Worm (Caenorhabditis elegans): ENCODE data around the gene lys-7.

lys-7 gene

DNA sequence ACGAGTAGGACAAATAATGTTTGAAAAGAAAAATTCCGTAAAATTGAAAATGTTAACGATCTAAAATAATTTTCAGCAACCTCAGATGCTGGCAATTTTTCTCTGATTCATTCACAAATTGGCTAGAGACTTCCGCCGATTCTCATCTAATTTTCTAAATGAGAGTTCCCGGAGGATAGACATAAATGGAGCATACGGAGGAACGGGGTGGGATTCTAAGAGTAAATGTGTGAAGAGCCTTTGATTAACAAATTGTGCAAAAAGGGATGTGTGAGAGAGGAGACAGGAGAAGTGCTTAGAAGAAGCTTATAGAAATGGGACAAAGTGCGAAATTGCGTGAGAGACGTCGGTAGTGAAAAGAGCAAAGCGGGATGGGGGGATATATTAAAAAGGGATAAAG is 30.8 kb downstream of the lys-7 start:
- no peak for TF ChIP-seq ceh-16 (tag; optimal IDR thresholded peaks at IDR 0.05)
- TF ChIP-seq egl-27 (tag; optimal IDR thresholded peaks at IDR 0.05): no peak
- no peak for TF ChIP-seq unc-62 (GFP tag; optimal IDR thresholded peaks at IDR 0.05)
- no peak for TF ChIP-seq mab-5 (tag; optimal IDR thresholded peaks at IDR 0.05)
- TF ChIP-seq fos-1 (tag; optimal IDR thresholded peaks at IDR 0.05): no peak
- no peak for TF ChIP-seq aly-2 (tag; optimal IDR thresholded peaks at IDR 0.05)
- no peak for TF ChIP-seq nhr-25 (tag; optimal IDR thresholded peaks at IDR 0.05)
- no peak for TF ChIP-seq snpc-4 (tag; optimal IDR thresholded peaks at IDR 0.05)
- TF ChIP-seq ceh-82 (tag; optimal IDR thresholded peaks at IDR 0.05): no peak
- no peak for TF ChIP-seq lsy-2 (tag; optimal IDR thresholded peaks at IDR 0.05)
- TF ChIP-seq ztf-1 (GFP tag; conservative IDR thresholded peaks at IDR 0.05): no peak
- no peak for TF ChIP-seq sma-9 (GFP tag; optimal IDR thresholded peaks at IDR 0.05)
- no peak for TF ChIP-seq sma-9 (tag; optimal IDR thresholded peaks at IDR 0.05)
- no peak for TF ChIP-seq C34F6.9 (tag; optimal IDR thresholded peaks at IDR 0.05)
- TF ChIP-seq ztf-11 (tag; optimal IDR thresholded peaks at IDR 0.05): no peak
- TF ChIP-seq mbf-1 (tag; optimal IDR thresholded peaks at IDR 0.05): no peak
- no peak for TF ChIP-seq lin-13 (GFP tag; optimal IDR thresholded peaks at IDR 0.05)
- no peak for TF ChIP-seq nhr-11 (tag; optimal IDR thresholded peaks at IDR 0.05)
- no peak for TF ChIP-seq unc-39 (tag; optimal IDR thresholded peaks at IDR 0.05)
- TF ChIP-seq sma-3 (GFP tag; optimal IDR thresholded peaks at IDR 0.05): no peak

DNA sequence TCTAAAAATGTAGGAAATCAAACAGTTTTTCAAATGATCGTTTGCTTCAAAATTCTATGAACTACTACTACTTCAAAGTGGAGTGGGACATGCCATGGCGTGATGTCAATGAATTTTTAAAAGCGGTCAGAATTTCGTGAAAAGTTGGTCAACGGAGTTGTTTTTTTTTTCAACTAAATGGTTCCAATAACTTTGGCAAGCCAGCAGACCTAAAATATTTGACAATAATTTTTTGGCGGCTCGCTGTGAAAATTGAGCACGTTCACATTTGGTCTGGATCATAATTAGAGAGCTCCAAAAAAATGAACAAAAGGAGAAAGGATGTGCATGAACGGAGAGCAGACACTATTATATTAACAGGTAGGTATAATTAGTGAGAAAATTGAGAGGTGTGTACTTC is 32.0 kb downstream of the lys-7 start:
- TF ChIP-seq unc-62 (GFP tag; optimal IDR thresholded peaks at IDR 0.05): no peak
- no peak for TF ChIP-seq snpc-4 (tag; optimal IDR thresholded peaks at IDR 0.05)
- TF ChIP-seq blmp-1 (tag; optimal IDR thresholded peaks at IDR 0.05; ENCODE audit: insufficient read depth): no peak
- TF ChIP-seq gmeb-1 (tag; optimal IDR thresholded peaks at IDR 0.05): no peak
- TF ChIP-seq nhr-11 (tag; optimal IDR thresholded peaks at IDR 0.05): no peak
- TF ChIP-seq lin-13 (GFP tag; optimal IDR thresholded peaks at IDR 0.05): no peak

DNA sequence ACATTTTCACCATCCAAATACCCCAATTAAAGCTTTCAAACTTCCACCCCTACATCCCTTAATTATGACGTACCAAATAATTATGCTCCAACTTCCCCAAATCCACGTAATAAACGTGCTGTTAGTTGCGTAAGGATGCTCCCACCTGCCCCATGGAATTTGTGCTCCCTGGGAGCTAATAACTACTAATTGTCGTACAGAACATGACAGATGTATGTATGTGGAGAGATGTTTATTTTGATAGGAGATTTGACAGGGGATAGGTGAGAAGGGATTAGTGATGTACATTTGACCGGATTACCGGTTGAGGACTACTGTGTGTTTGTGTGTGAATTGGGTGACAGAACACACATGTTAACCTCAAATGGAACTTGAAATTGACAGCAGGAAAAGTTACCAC is 32.6 kb downstream of the lys-7 start:
- TF ChIP-seq snpc-4 (tag; optimal IDR thresholded peaks at IDR 0.05) (no peak), lsy-2 (tag; optimal IDR thresholded peaks at IDR 0.05) (no peak), sma-3 (GFP tag; optimal IDR thresholded peaks at IDR 0.05) (no peak), blmp-1 (tag; optimal IDR thresholded peaks at IDR 0.05; ENCODE audit: insufficient read depth) (no peak), crh-2 (tag; optimal IDR thresholded peaks at IDR 0.05) (no peak), nhr-21 (tag; optimal IDR thresholded peaks at IDR 0.05) (no peak), F13H6.1 (tag; optimal IDR thresholded peaks at IDR 0.05) (no peak), nhr-25 (tag; optimal IDR thresholded peaks at IDR 0.05) (no peak), ztf-1 (GFP tag; conservative IDR thresholded peaks at IDR 0.05) (no peak), egl-27 (tag; optimal IDR thresholded peaks at IDR 0.05) (no peak), mdl-1 (tag; optimal IDR thresholded peaks at IDR 0.05) (no peak), elt-1 (tag; optimal IDR thresholded peaks at IDR 0.05) (no peak), nhr-129 (tag; optimal IDR thresholded peaks at IDR 0.05) (no peak), unc-55 (GFP tag; optimal IDR thresholded peaks at IDR 0.05) (no peak), nhr-6 (tag; optimal IDR thresholded peaks at IDR 0.05) (no peak), nhr-12 (tag; optimal IDR thresholded peaks at IDR 0.05) (no peak), gmeb-1 (tag; optimal IDR thresholded peaks at IDR 0.05) (no peak)

DNA sequence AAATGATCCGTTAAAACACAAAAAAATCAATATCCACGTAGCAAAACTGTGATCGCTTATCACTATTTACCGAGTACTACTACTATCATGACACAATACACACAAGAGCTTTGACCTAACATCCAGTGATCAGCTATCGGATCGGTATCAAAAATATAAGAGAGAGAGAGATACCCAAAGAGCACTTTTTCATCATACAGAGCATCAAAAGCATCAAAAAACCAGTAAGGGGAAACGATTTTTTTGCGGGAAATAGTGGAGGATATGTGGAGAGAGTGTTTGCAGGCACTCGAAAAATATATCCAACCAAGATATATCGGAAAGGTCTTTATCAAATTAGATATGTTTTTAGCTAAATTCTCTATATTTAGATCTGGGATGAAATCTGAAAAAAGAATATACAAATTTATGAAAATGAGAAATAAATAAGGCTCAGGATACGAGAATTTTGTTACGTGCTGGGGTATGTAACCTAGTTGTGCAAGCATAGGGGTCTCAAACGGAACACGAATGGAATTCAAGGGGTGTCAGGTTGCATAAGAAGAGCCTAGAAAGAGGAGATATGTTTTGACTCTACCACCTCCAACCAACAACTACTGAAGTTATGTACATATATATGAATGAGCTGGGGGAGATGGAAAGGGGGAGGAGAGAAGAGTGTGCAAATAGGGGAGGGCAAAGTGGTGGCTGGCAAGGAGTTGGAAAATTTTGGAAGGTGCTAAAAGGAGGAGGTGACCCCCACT is 37.1 kb downstream of the lys-7 start:
- no peak for TF ChIP-seq ZK546.5 (tag; optimal IDR thresholded peaks at IDR 0.05)
- TF ChIP-seq unc-39 (tag; optimal IDR thresholded peaks at IDR 0.05): no peak
- no peak for TF ChIP-seq egl-27 (tag; optimal IDR thresholded peaks at IDR 0.05)
- TF ChIP-seq crh-2 (tag; optimal IDR thresholded peaks at IDR 0.05): no peak
- TF ChIP-seq snpc-4 (tag; optimal IDR thresholded peaks at IDR 0.05): no peak
- no peak for TF ChIP-seq unc-62 (GFP tag; optimal IDR thresholded peaks at IDR 0.05)

DNA sequence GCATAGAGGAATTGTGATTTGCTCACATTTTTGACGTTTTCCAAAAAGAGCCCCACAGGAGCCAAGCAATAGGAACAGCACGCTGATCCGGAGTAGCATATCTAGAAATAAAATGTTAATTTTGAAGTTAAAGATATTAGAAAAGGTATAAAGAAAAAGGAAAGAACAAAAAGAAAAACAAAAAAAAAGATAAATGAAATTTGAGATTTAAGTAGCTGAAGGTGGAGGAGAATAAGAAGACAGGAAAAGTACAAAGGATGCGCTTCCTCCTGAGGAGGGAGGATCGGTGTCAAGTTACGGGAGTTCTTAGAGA is 37.7 kb downstream of the lys-7 start, which contains the start of gene cfz-2:
cfz-2 (minus strand) TSS at position 101 of the 313 bp plus-strand sequence.
- TF ChIP-seq F13H6.1 (tag; optimal IDR thresholded peaks at IDR 0.05) (peak; percentile 29), alr-1 (tag; optimal IDR thresholded peaks at IDR 0.05) (no peak)

All from whole organism, L2 larva.